Worm (Caenorhabditis elegans) whole organism, L4/young adult: ENCODE measurements around the gene ceh-40.

Source experiments
- W03F9.2 ChIP-seq: fragments of 150-350 bp; optimal IDR thresholded peaks from 2 replicates; lab custom pipeline; 2014; ENCODE audit warnings: missing biosample characterization, missing genetic modification characterization
- dao-5 ChIP-seq: sonication (generic microtip); optimal IDR thresholded peaks from 2 replicates; lab custom pipeline; 2016; ENCODE audit warnings: missing genotype, missing genetic modification characterization, moderate library complexity, missing compliant biosample characterization
- him-1 ChIP-seq: sonication (generic microtip); optimal IDR thresholded peaks from 2 replicates; lab custom pipeline; 2016; ENCODE audit warnings: missing genotype, missing genetic modification reagents, missing genetic modification characterization, missing compliant biosample characterization

- TF ChIP-seq dao-5 (tag; lab: Kevin White, UChicago) (no peak), W03F9.2 (tag; lab: Kevin White, UChicago) (no peak), him-1 (no peak)
These were observed 15.2 kb upstream of the ceh-40 start, which contains the start of gene srd-48 for ce11 chrX:12335808-12336207.
